Worm (Caenorhabditis elegans): ENCODE results near the gene Y82E9BR.10.
"Not testable (repeated sequence)": the region's sequence is repeated elsewhere in the genome, so short reads cannot be mapped to it uniquely, and the experiment has no call there.

Y82E9BR.10 gene

ce11 chrIII:1375491-1375890 lies at the start of gene Y82E9BR.10:
Gene Y82E9BR.10, minus strand, starts transcription at chrIII:1375591.
- TF ChIP-seq tbx-2, madf-2, ttx-3 (tag; optimal IDR thresholded peaks at IDR 0.05): not testable (repeated sequence)

DNA sequence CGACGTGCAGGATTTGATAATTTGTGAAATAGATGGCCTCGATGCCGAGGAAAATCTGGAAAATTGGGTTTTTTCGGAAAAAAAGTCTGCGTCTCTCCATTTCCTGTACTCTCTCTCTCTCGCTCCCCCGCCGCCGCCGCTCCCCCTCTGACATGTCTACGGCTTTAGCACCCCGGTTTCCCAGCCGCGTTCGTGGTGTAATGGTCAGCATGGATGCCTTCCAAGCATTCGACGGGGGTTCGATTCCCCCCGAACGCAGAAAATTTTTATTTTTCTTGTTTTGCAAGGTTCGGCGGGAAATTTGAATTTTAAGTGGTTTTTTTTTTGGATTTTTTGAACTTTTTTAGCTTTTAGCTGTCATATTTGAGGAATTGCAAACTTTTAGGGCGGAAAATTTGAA lies 48.9 kb upstream of the Y82E9BR.10 start:
- TF ChIP-seq ceh-24 (tag; optimal IDR thresholded peaks at IDR 0.05) (peak; percentile 66), K09A11.1 (tag; optimal IDR thresholded peaks at IDR 0.05; ENCODE audit: insufficient read depth) (no peak), ceh-45 (GFP tag; IDR thresholded peaks at IDR 0.05) (peak; percentile 72; the same call in 1 of the 2 replicates), ets-4 (tag; optimal IDR thresholded peaks at IDR 0.05) (no peak), unc-55 (GFP tag; optimal IDR thresholded peaks at IDR 0.05) (no peak), ceh-2 (tag; optimal IDR thresholded peaks at IDR 0.05) (peak; percentile 10), ttx-3 (tag; optimal IDR thresholded peaks at IDR 0.05) (peak; percentile 55), sox-4 (tag; optimal IDR thresholded peaks at IDR 0.05) (peak; percentile 81), ceh-6 (GFP tag; optimal IDR thresholded peaks at IDR 0.05) (peak; percentile 56), lin-11 (tag; optimal IDR thresholded peaks at IDR 0.05) (peak; percentile 41), tbx-2 (tag; optimal IDR thresholded peaks at IDR 0.05) (peak; percentile 70), K02D7.2 (tag; optimal IDR thresholded peaks at IDR 0.05) (peak; percentile 57), pag-3 (tag; optimal IDR thresholded peaks at IDR 0.05; ENCODE audit: borderline replicate concordance) (peak; percentile 34), sox-2 (GFP tag; IDR thresholded peaks at IDR 0.05) (peak; percentile 36; the same call in 1 of the 2 replicates), ceh-14 (tag; optimal IDR thresholded peaks at IDR 0.05) (peak; percentile 64), pqm-1 (tag; optimal IDR thresholded peaks at IDR 0.05) (peak; percentile 47), elt-2 (tag; optimal IDR thresholded peaks at IDR 0.05) (peak; percentile 63), fkh-6 (tag; optimal IDR thresholded peaks at IDR 0.05) (peak; percentile 73), nhr-232 (tag; optimal IDR thresholded peaks at IDR 0.05) (peak; percentile 43), ceh-9 (tag; optimal IDR thresholded peaks at IDR 0.05) (peak; percentile 38), dmd-4 (tag; optimal IDR thresholded peaks at IDR 0.05; ENCODE audit: borderline replicate concordance) (peak; percentile 45), dve-1 (tag; optimal IDR thresholded peaks at IDR 0.05) (peak; percentile 40), fkh-10 (GFP tag; optimal IDR thresholded peaks at IDR 0.05) (no peak), Y22D7AL.16 (tag; optimal IDR thresholded peaks at IDR 0.05) (peak; percentile 71), ceh-34 (tag; optimal IDR thresholded peaks at IDR 0.05) (peak; percentile 60), hlh-6 (tag; optimal IDR thresholded peaks at IDR 0.05) (peak; percentile 69), pax-1 (tag; optimal IDR thresholded peaks at IDR 0.05) (no peak), C38D4.7 (GFP tag; optimal IDR thresholded peaks at IDR 0.05) (peak; percentile 65), npax-4 (tag; optimal IDR thresholded peaks at IDR 0.05) (peak; percentile 49), gmeb-2 (tag; optimal IDR thresholded peaks at IDR 0.05) (peak; percentile 64), nhr-11 (tag; optimal IDR thresholded peaks at IDR 0.05) (no peak), hlh-15 (tag; optimal IDR thresholded peaks at IDR 0.05) (peak; percentile 62), fax-1 (tag; optimal IDR thresholded peaks at IDR 0.05) (peak; percentile 17), C08G9.2 (tag; optimal IDR thresholded peaks at IDR 0.05) (peak; percentile 65), ceh-18 (tag; optimal IDR thresholded peaks at IDR 0.05) (peak; percentile 42), elt-4 (tag; optimal IDR thresholded peaks at IDR 0.05) (no peak), mec-3 (tag; optimal IDR thresholded peaks at IDR 0.05; ENCODE audit: borderline replicate concordance) (no peak), nfya-1 (tag; optimal IDR thresholded peaks at IDR 0.05) (peak; percentile 60), pha-4 (tag; optimal IDR thresholded peaks at IDR 0.05) (no peak), hlh-8 (tag; optimal IDR thresholded peaks at IDR 0.05) (no peak), pat-9 (tag; optimal IDR thresholded peaks at IDR 0.05) (peak; percentile 40), ceh-22 (tag; optimal IDR thresholded peaks at IDR 0.05) (no peak), ceh-31 (tag; optimal IDR thresholded peaks at IDR 0.05) (peak; percentile 57), rnt-1 (tag; optimal IDR thresholded peaks at IDR 0.05) (peak; percentile 47), tbx-7 (tag; optimal IDR thresholded peaks at IDR 0.05) (no peak), ref-2 (tag; optimal IDR thresholded peaks at IDR 0.05) (peak; percentile 50), che-1 (tag; optimal IDR thresholded peaks at IDR 0.05) (peak; percentile 76), sdc-2 (tag; optimal IDR thresholded peaks at IDR 0.05) (peak; percentile 55), pros-1 (tag; optimal IDR thresholded peaks at IDR 0.05) (no peak), ztf-16 (tag; optimal IDR thresholded peaks at IDR 0.05) (peak; percentile 47)
